Fruit fly (Drosophila melanogaster) whole organism, embryonic: ENCODE measurements around the gene CG12814.
A peak's percentile ranks its signal among the peaks of the same experiment; 100 is the strongest.

Experiments used
- Atf6 ChIP-seq: fragments of 200-800 bp; sonication (Bioruptor generic); IDR thresholded peaks from 2 replicates; pipeline ENCODE4 v1.3.6; 2022; ENCODE audit warnings: missing biosample characterization, missing genetic modification characterization
- CG2712 ChIP-seq: fragments of 200-800 bp; optimal IDR thresholded peaks from 3 replicates; lab custom pipeline; 2019; ENCODE audit warnings: missing biosample characterization, mild to moderate bottlenecking, missing genetic modification characterization, moderate library complexity
- CG31388 ChIP-seq: fragments of 200-800 bp; sonication (Bioruptor generic); optimal IDR thresholded peaks from 2 replicates; lab custom pipeline; 2016; ENCODE audit warnings: missing biosample characterization, missing genetic modification characterization
- CG34376 ChIP-seq: fragments of 200-800 bp; sonication (Bioruptor generic); optimal IDR thresholded peaks from 2 replicates; lab custom pipeline; 2018; ENCODE audit warnings: missing biosample characterization, mild to moderate bottlenecking, missing genetic modification characterization
- CG9727 ChIP-seq: fragments of 200-800 bp; sonication (Bioruptor generic); optimal IDR thresholded peaks from 3 replicates; lab custom pipeline; 2017; ENCODE audit warnings: missing biosample characterization, mild to moderate bottlenecking, missing genetic modification characterization
- bcd ChIP-seq: fragments of 200-800 bp; sonication (Bioruptor generic); optimal IDR thresholded peaks from 2 replicates; lab custom pipeline; 2017; ENCODE audit warnings: missing biosample characterization, mild to moderate bottlenecking, missing genetic modification characterization
- dmrt99B ChIP-seq: fragments of 200-800 bp; sonication (Bioruptor generic); optimal IDR thresholded peaks from 2 replicates; lab custom pipeline; 2018; ENCODE audit warnings: missing biosample characterization, mild to moderate bottlenecking, missing genetic modification characterization, moderate library complexity
- gcm ChIP-seq: fragments of 200-800 bp; sonication (Bioruptor generic); optimal IDR thresholded peaks from 2 replicates; lab custom pipeline; 2019; ENCODE audit warnings: missing biosample characterization, mild to moderate bottlenecking, missing genetic modification characterization, moderate library complexity
- repo ChIP-seq: fragments of 200-800 bp; sonication (Bioruptor generic); optimal IDR thresholded peaks from 2 replicates; lab custom pipeline; 2016; ENCODE audit warnings: missing biosample characterization, missing genetic modification characterization
- tx ChIP-seq: fragments of 200-800 bp; sonication (Bioruptor generic); optimal IDR thresholded peaks from 2 replicates; lab custom pipeline; 2016; ENCODE audit warnings: missing biosample characterization, missing genetic modification characterization

DNA sequence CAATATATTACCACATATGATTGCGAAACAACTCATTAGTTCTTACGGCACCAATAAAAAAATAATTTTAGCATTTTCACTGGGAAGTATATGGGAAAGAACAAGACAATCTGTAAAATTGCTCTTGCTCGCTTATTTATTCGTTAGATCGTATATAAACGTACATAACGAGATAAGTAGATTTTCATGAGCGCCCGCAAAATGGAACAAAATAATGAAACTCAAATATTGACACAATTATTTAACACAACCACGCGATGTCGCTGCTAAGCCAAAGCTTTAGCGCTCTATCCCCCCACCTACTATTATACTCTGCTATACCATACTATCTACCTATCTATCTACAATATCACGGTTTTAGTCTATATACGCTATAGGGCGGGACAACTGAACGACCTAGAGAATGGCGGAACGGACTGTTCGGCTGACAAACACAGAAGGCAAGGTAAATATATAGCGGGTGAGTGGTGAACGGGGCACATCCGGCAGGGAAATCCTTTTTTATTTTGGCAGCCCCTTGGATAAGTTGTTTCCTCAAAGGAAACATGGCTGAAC is 58.4 kb downstream of the CG12814 start:
- TF ChIP-seq tx (GFP tag; lab: Kevin White, UChicago) (no peak), CG34376 (GFP tag; lab: Kevin White, UChicago) (peak; percentile 35), gcm (no peak), Atf6 (GFP tag; lab: Robert Waterston, UW) (no peak), repo (GFP tag; lab: Kevin White, UChicago) (no peak), dmrt99B (no peak), bcd (GFP tag; lab: Kevin White, UChicago) (no peak), CG31388 (GFP tag; lab: Kevin White, UChicago) (no peak), CG2712 (no peak), CG9727 (no peak)
